Worm (Caenorhabditis elegans) whole organism, L4 larva: ENCODE measurements around the gene mfsd-13.2.

Source experiments
- F49E8.2 ChIP-seq: sonication (generic microtip); optimal IDR thresholded peaks from 2 replicates; lab custom pipeline; 2016; ENCODE audit warnings: missing compliant biosample characterization, mild to moderate bottlenecking, missing genetic modification characterization, borderline replicate concordance
- R02D3.7 ChIP-seq: fragments of 150-350 bp; sonication (generic microtip); optimal IDR thresholded peaks from 3 replicates; lab custom pipeline; 2014; ENCODE audit warnings: missing biosample characterization, missing genetic modification characterization
- Y105C5A.15 ChIP-seq: fragments of 200-800 bp; sonication (Bioruptor generic); IDR thresholded peaks from 2 replicates; pipeline ENCODE4 v1.3.6; 2022; ENCODE audit warnings: missing genetic modification characterization, missing compliant biosample characterization
- aly-2 ChIP-seq: sonication (generic microtip); optimal IDR thresholded peaks from 2 replicates; lab custom pipeline; 2018; ENCODE audit warnings: missing biosample characterization, missing genetic modification characterization
- arid-1 ChIP-seq: fragments of 200-800 bp; sonication (Bioruptor generic); conservative IDR thresholded peaks from 2 replicates; pipeline ENCODE4 v1.3.6; 2022; ENCODE audit warnings: missing genetic modification reagents, missing genetic modification characterization, missing compliant biosample characterization
- ceh-20 ChIP-seq: fragments of 200-800 bp; sonication (Bioruptor generic); IDR thresholded peaks from 2 replicates; pipeline ENCODE4 v1.3.6; 2022; ENCODE audit warnings: missing genetic modification reagents, missing genetic modification characterization, missing compliant biosample characterization
- ces-1 ChIP-seq: fragments of 150-350 bp; sonication (generic microtip); optimal IDR thresholded peaks from 4 replicates; lab custom pipeline; 2014; ENCODE audit warnings: missing biosample characterization, missing genetic modification reagents, missing genetic modification characterization
- egl-27 ChIP-seq: sonication (generic microtip); optimal IDR thresholded peaks from 3 replicates; lab custom pipeline; 2017; ENCODE audit warnings: missing biosample characterization, missing genetic modification reagents, missing genetic modification characterization
- mxl-3 ChIP-seq: fragments of 200-800 bp; sonication (Bioruptor generic); optimal IDR thresholded peaks from 2 replicates; lab custom pipeline; 2018; ENCODE audit warnings: mild to moderate bottlenecking, missing genetic modification characterization, missing compliant biosample characterization
- nhr-11 ChIP-seq: fragments of 150-350 bp; optimal IDR thresholded peaks from 2 replicates; lab custom pipeline; 2014; ENCODE audit warnings: missing biosample characterization, missing genetic modification characterization
- nhr-237 ChIP-seq: sonication (generic microtip); optimal IDR thresholded peaks from 2 replicates; lab custom pipeline; 2017; ENCODE audit warnings: missing biosample characterization, missing genetic modification characterization
- nhr-41 ChIP-seq: fragments of 200-800 bp; sonication (Bioruptor generic); IDR thresholded peaks from 2 replicates; pipeline ENCODE4 v1.3.6; 2022; ENCODE audit warnings: missing genetic modification reagents, missing genetic modification characterization, missing compliant biosample characterization
- pqm-1 ChIP-seq: sonication (generic microtip); optimal IDR thresholded peaks from 2 replicates; lab custom pipeline; 2017; ENCODE audit warnings: missing biosample characterization, missing genetic modification characterization
- saeg-2 ChIP-seq: fragments of 200-800 bp; sonication (Bioruptor generic); IDR thresholded peaks from 2 replicates; pipeline ENCODE4 v1.3.6; 2022; ENCODE audit warnings: missing genetic modification reagents, missing genetic modification characterization, missing compliant biosample characterization

ce11 chrII:7200051-7200599 lies 34.5 kb upstream of the mfsd-13.2 start, which contains the start of gene pcrg-1:
- TF ChIP-seq Y105C5A.15 (peak; percentile 90), egl-27 (tag; lab: Kevin White, UChicago) (no peak), ces-1 (GFP tag; lab: Kevin White, UChicago) (no peak), R02D3.7 (tag; lab: Kevin White, UChicago) (no peak), ceh-20 (GFP tag; lab: Robert Waterston, UW) (peak; percentile 79), nhr-11 (no peak), nhr-41 (GFP tag; lab: Robert Waterston, UW) (peak; percentile 89), F49E8.2 (tag; lab: Kevin White, UChicago) (peak; percentile 73), arid-1 (GFP tag; lab: Robert Waterston, UW) (peak; percentile 93), nhr-237 (tag; lab: Kevin White, UChicago) (no peak), pqm-1 (no peak), aly-2 (tag; lab: Kevin White, UChicago) (no peak), saeg-2 (GFP tag; lab: Robert Waterston, UW) (peak; percentile 89), mxl-3 (GFP tag; lab: Kevin White, UChicago) (peak; percentile 85)
